Worm (Caenorhabditis elegans): ENCODE measurements around the gene aat-3.
A peak's percentile ranks its signal among the peaks of the same experiment; 100 is the strongest.

The aat-3 gene

ce11 chrX:2551450-2551849, 610 bp upstream of the aat-3 start (continued):
- no peak for TF ChIP-seq xnd-1 (tag; optimal IDR thresholded peaks at IDR 0.05)
- no peak for TF ChIP-seq hsf-1 (GFP tag; IDR thresholded peaks at IDR 0.05)
- no peak for TF ChIP-seq fkh-3 (tag; optimal IDR thresholded peaks at IDR 0.05)
- no peak for TF ChIP-seq F22D6.2 (tag; optimal IDR thresholded peaks at IDR 0.05)

ce11 chrX:2553433-2553860, 1.4 kb downstream of the aat-3 start:
- TF ChIP-seq ztf-3 (GFP tag; optimal IDR thresholded peaks at IDR 0.05) (peak; percentile 75), ztf-6 (GFP tag; IDR thresholded peaks at IDR 0.05) (no peak), ceh-79 (tag; optimal IDR thresholded peaks at IDR 0.05) (no peak), xnd-1 (tag; optimal IDR thresholded peaks at IDR 0.05) (no peak), repo-1 (tag; optimal IDR thresholded peaks at IDR 0.05) (peak; percentile 43), ztf-25 (GFP tag; IDR thresholded peaks at IDR 0.05) (peak; percentile 77; the same call in 1 of the 2 replicates), lin-35 (GFP tag; optimal IDR thresholded peaks at IDR 0.05) (peak in 1 of 3 experiments; percentile 58), pbrm-1 (GFP tag; IDR thresholded peaks at IDR 0.05) (peak; percentile 82), him-1 (tag; optimal IDR thresholded peaks at IDR 0.05) (peak; percentile 77), lir-1 (GFP tag; conservative IDR thresholded peaks at IDR 0.05) (peak; percentile 54; the same call in 1 of the 2 replicates), rcor-1 (GFP tag; IDR thresholded peaks at IDR 0.05) (peak; percentile 61), pha-4 (tag; optimal IDR thresholded peaks at IDR 0.05) (no peak), chd-7 (tag; optimal IDR thresholded peaks at IDR 0.05) (peak; percentile 85), C06A6.2 (GFP tag; conservative IDR thresholded peaks at IDR 0.05) (no peak; the same call in 1 of the 2 replicates), bed-1 (GFP tag; IDR thresholded peaks at IDR 0.05) (no peak), Y53G8AR.9 (GFP tag; conservative IDR thresholded peaks at IDR 0.05) (no peak), F55B11.4 (tag; optimal IDR thresholded peaks at IDR 0.05; ENCODE audit: borderline replicate concordance, insufficient read depth) (no peak), egl-18 (GFP tag; IDR thresholded peaks at IDR 0.05) (no peak), cebp-2 (GFP tag; IDR thresholded peaks at IDR 0.05) (peak; percentile 76; the same call in 1 of the 2 replicates), athp-1 (tag; optimal IDR thresholded peaks at IDR 0.05) (peak; percentile 50), F37B4.10 (GFP tag; IDR thresholded peaks at IDR 0.05) (no peak), bed-2 (GFP tag; IDR thresholded peaks at IDR 0.05) (0 out of 2 replicates have a peak, but pooled peaks have one; percentile 44), nhr-120 (GFP tag; IDR thresholded peaks at IDR 0.05) (0 out of 2 replicates have a peak, but pooled peaks have one; percentile 52), unc-130 (GFP tag; optimal IDR thresholded peaks at IDR 0.05) (peak; percentile 19), aptf-3 (GFP tag; IDR thresholded peaks at IDR 0.05) (peak; percentile 74; the same call in 1 of the 2 replicates), fkh-3 (tag; optimal IDR thresholded peaks at IDR 0.05) (peak; percentile 25), nhr-27 (tag; optimal IDR thresholded peaks at IDR 0.05) (no peak), B0336.3 (GFP tag; IDR thresholded peaks at IDR 0.05) (peak; percentile 49; the same call in 1 of the 2 replicates), sdz-38 (tag; optimal IDR thresholded peaks at IDR 0.05) (peak; percentile 42), egrh-3 (GFP tag; IDR thresholded peaks at IDR 0.05) (peak; percentile 52; the same call in 1 of the 2 replicates), ceh-40 (GFP tag; IDR thresholded peaks at IDR 0.05) (peak; percentile 85), hlh-26 (GFP tag; conservative IDR thresholded peaks at IDR 0.05) (no peak), F52B5.7 (tag; optimal IDR thresholded peaks at IDR 0.05) (peak; percentile 54), nfya-1 (tag; optimal IDR thresholded peaks at IDR 0.05; ENCODE audit: borderline replicate concordance, insufficient read depth) (no peak), zfh-2 (GFP tag; conservative IDR thresholded peaks at IDR 0.05) (peak; percentile 49; the same call in 1 of the 2 replicates), ceh-100 (GFP tag; IDR thresholded peaks at IDR 0.05) (no peak), attf-6 (GFP tag; IDR thresholded peaks at IDR 0.05) (no peak), F57A8.1 (GFP tag; optimal IDR thresholded peaks at IDR 0.05) (no peak), C17E4.6 (GFP tag; IDR thresholded peaks at IDR 0.05) (no peak), madf-3 (GFP tag; IDR thresholded peaks at IDR 0.05) (peak; percentile 85), T26A5.8 (tag; optimal IDR thresholded peaks at IDR 0.05) (peak; percentile 46), ztf-28 (GFP tag; IDR thresholded peaks at IDR 0.05) (no peak), mes-4 (tag; optimal IDR thresholded peaks at IDR 0.05) (peak; percentile 30), madf-10 (tag; optimal IDR thresholded peaks at IDR 0.05) (peak; percentile 68), F10E7.11 (tag; optimal IDR thresholded peaks at IDR 0.05) (no peak)
